Worm (Caenorhabditis elegans): ENCODE results near the gene lin-56.

The lin-56 gene

DNA sequence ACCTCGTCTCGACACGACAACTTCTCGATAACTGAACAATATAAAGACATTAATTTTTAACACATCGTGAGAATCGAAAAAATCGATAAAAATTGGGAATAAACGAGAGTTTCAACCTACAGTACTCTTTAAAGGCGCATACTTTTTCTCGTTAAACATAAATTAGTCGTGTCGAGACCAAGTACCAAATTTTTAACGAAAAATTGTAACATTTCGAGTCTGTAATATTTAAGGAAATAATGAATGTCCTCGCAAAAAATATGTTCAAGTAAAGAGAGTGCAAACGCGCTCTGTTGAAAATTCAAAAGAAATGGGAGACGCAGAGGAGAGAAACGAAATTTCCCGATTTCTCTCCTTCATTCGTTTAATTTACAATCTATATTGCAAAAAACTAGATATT is 528 bp downstream of the lin-56 start:
- no peak for TF ChIP-seq B0310.2 (tag; optimal IDR thresholded peaks at IDR 0.05)
- no peak for TF ChIP-seq tbx-37 (GFP tag; conservative IDR thresholded peaks at IDR 0.05)
- no peak for TF ChIP-seq ceh-13 (GFP tag; optimal IDR thresholded peaks at IDR 0.05)
- TF ChIP-seq hmg-4 (GFP tag; optimal IDR thresholded peaks at IDR 0.05) = no peak

ce11 chrII:10452620-10453019 is 2.8 kb downstream of the lin-56 start, which contains the start of gene ZK673.4:
TSS of gene ZK673.4 (plus strand) at chrII:10452920.
- no peak for TF ChIP-seq hnd-1 (tag; optimal IDR thresholded peaks at IDR 0.05)
- no peak for TF ChIP-seq scrt-1 (GFP tag; IDR thresholded peaks at IDR 0.05)

DNA sequence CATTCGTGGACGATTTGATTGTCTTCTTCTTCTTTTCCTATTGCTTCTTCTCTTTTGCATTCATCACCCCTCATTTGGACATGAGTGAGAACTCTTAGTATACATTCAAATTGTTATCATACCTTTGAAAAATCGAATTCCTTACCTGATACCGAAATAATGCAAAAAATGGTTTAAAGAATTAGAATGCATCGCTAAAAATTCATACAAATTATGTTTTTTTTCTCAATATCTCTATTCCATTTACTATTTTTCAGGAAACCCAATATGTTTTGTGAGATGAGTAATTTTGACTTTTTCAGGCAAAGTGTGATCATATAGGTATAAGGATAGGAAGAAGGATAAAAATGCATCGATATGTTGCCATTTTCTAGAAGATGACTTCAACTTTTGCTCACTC is 7.2 kb downstream of the lin-56 start, which contains the start of gene ZK673.11:
TSS of gene ZK673.11 (plus strand) at position 301 of the 400 bp plus-strand sequence.
- TF ChIP-seq ceh-13 (GFP tag; optimal IDR thresholded peaks at IDR 0.05) (no peak), ceh-36 (tag; optimal IDR thresholded peaks at IDR 0.05) (no peak), tbx-37 (GFP tag; conservative IDR thresholded peaks at IDR 0.05) (no peak), F13C5.2 (tag; optimal IDR thresholded peaks at IDR 0.05) (no peak), hmg-4 (GFP tag; optimal IDR thresholded peaks at IDR 0.05) (no peak), tbx-11 (GFP tag; IDR thresholded peaks at IDR 0.05) (no peak), ama-1 (optimal IDR thresholded peaks at IDR 0.05) (no peak), B0310.2 (tag; optimal IDR thresholded peaks at IDR 0.05) (no peak), tra-4 (tag; optimal IDR thresholded peaks at IDR 0.05) (no peak), ets-7 (tag; optimal IDR thresholded peaks at IDR 0.05) (no peak), flt-1 (GFP tag; IDR thresholded peaks at IDR 0.05) (no peak), aly-1 (tag; optimal IDR thresholded peaks at IDR 0.05) (no peak), scrt-1 (GFP tag; IDR thresholded peaks at IDR 0.05) (no peak), sea-1 (GFP tag; conservative IDR thresholded peaks at IDR 0.05) (no peak)

DNA sequence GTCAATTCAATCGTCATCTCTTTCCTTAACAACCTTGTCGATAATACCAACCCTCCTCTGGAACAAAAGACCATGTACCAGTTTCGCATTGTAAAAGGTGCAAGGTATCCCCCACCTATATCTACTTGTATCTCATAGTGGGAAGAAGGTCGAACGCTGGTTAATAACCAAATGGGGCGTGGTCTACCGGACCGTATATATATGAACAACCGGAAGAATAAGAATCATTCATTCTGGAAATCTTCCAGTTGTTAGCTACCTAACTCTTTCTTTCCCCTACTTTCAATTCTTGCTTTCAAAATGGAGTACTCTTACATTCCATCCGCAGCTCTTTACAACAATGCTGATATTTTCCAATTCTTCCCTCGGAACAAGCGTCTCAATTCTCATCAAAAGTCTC is 11.4 kb downstream of the lin-56 start, which contains the start of gene ZK673.5:
TSS of gene ZK673.5 (plus strand) at position 301 of the 400 bp plus-strand sequence.
- TF ChIP-seq ama-1 (optimal IDR thresholded peaks at IDR 0.05) (no peak), scrt-1 (GFP tag; IDR thresholded peaks at IDR 0.05) (no peak), flt-1 (GFP tag; IDR thresholded peaks at IDR 0.05) (no peak), ets-7 (tag; optimal IDR thresholded peaks at IDR 0.05) (no peak), hnd-1 (tag; optimal IDR thresholded peaks at IDR 0.05) (no peak), aly-1 (tag; optimal IDR thresholded peaks at IDR 0.05) (no peak), pes-1 (GFP tag; IDR thresholded peaks at IDR 0.05) (no peak), tra-4 (tag; optimal IDR thresholded peaks at IDR 0.05) (no peak), tbx-11 (GFP tag; IDR thresholded peaks at IDR 0.05) (no peak), B0310.2 (tag; optimal IDR thresholded peaks at IDR 0.05) (no peak), ceh-36 (tag; optimal IDR thresholded peaks at IDR 0.05) (no peak), tbx-37 (GFP tag; conservative IDR thresholded peaks at IDR 0.05) (no peak), sea-1 (GFP tag; conservative IDR thresholded peaks at IDR 0.05) (no peak), hmbx-1 (tag; optimal IDR thresholded peaks at IDR 0.05) (no peak), F13C5.2 (tag; optimal IDR thresholded peaks at IDR 0.05) (no peak), ceh-13 (GFP tag; optimal IDR thresholded peaks at IDR 0.05) (no peak)

ce11 chrII:10464230-10464920 is 14.6 kb downstream of the lin-56 start, which contains the start of the genes ZK673.6 and sdz-37:
TSS of gene ZK673.6 (minus strand) at chrII:10464330.
TSS of gene sdz-37 (plus strand) at chrII:10464870.
- TF ChIP-seq tbx-11 (GFP tag; IDR thresholded peaks at IDR 0.05) (no peak), F13C5.2 (tag; optimal IDR thresholded peaks at IDR 0.05) (no peak), sea-1 (GFP tag; conservative IDR thresholded peaks at IDR 0.05) (no peak), hmg-4 (GFP tag; optimal IDR thresholded peaks at IDR 0.05) (no peak), ama-1 (optimal IDR thresholded peaks at IDR 0.05) (no peak), hnd-1 (tag; optimal IDR thresholded peaks at IDR 0.05) (no peak), tbx-37 (GFP tag; conservative IDR thresholded peaks at IDR 0.05) (no peak), ets-7 (tag; optimal IDR thresholded peaks at IDR 0.05) (no peak), B0310.2 (tag; optimal IDR thresholded peaks at IDR 0.05) (no peak), aly-1 (tag; optimal IDR thresholded peaks at IDR 0.05) (no peak), tra-4 (tag; optimal IDR thresholded peaks at IDR 0.05) (no peak), hmbx-1 (tag; optimal IDR thresholded peaks at IDR 0.05) (no peak), ceh-13 (GFP tag; optimal IDR thresholded peaks at IDR 0.05) (no peak), ceh-36 (tag; optimal IDR thresholded peaks at IDR 0.05) (no peak), flt-1 (GFP tag; IDR thresholded peaks at IDR 0.05) (no peak), pes-1 (GFP tag; IDR thresholded peaks at IDR 0.05) (no peak), scrt-1 (GFP tag; IDR thresholded peaks at IDR 0.05) (no peak)

ce11 chrII:10466552-10466951 is 16.7 kb downstream of the lin-56 start, which contains the start of gene tnc-2:
TSS of gene tnc-2 (plus strand) at chrII:10466852.
- TF ChIP-seq hnd-1 (tag; optimal IDR thresholded peaks at IDR 0.05) (no peak), scrt-1 (GFP tag; IDR thresholded peaks at IDR 0.05) (no peak), ama-1 (optimal IDR thresholded peaks at IDR 0.05) (no peak), flt-1 (GFP tag; IDR thresholded peaks at IDR 0.05) (no peak), ets-7 (tag; optimal IDR thresholded peaks at IDR 0.05) (no peak), B0310.2 (tag; optimal IDR thresholded peaks at IDR 0.05) (no peak), sea-1 (GFP tag; conservative IDR thresholded peaks at IDR 0.05) (no peak), tbx-37 (GFP tag; conservative IDR thresholded peaks at IDR 0.05) (no peak), F13C5.2 (tag; optimal IDR thresholded peaks at IDR 0.05) (no peak), aly-1 (tag; optimal IDR thresholded peaks at IDR 0.05) (no peak), hmbx-1 (tag; optimal IDR thresholded peaks at IDR 0.05) (no peak), tbx-11 (GFP tag; IDR thresholded peaks at IDR 0.05) (no peak), tra-4 (tag; optimal IDR thresholded peaks at IDR 0.05) (no peak)

DNA sequence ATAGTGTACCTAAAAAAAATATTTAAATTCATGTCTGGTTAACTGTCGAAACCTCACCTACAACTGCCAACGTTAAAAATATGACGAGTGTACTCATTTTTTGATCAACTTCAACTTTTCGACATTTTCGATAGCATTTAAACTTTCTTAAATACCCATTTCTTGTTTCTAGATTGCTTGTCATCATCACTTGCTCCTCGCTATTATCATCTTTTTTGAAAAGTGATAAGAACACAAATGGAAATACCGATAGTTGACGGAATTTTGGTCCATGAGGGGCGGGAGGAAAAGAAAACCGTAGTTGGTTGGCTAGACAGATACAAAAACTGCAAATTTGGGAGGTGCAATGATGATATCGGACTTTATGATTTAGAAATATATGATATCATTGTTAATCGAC is 20.4 kb downstream of the lin-56 start, which contains the start of gene clec-143:
TSS of gene clec-143 (minus strand) at position 139 of the 400 bp plus-strand sequence.
- TF ChIP-seq tra-4 (tag; optimal IDR thresholded peaks at IDR 0.05) = no peak
- TF ChIP-seq hmbx-1 (tag; optimal IDR thresholded peaks at IDR 0.05) = no peak
- no peak for TF ChIP-seq ceh-36 (tag; optimal IDR thresholded peaks at IDR 0.05)
- no peak for TF ChIP-seq B0310.2 (tag; optimal IDR thresholded peaks at IDR 0.05)
- TF ChIP-seq tbx-11 (GFP tag; IDR thresholded peaks at IDR 0.05) = no peak
- TF ChIP-seq ets-7 (tag; optimal IDR thresholded peaks at IDR 0.05) = no peak
- no peak for TF ChIP-seq hnd-1 (tag; optimal IDR thresholded peaks at IDR 0.05)
- TF ChIP-seq F13C5.2 (tag; optimal IDR thresholded peaks at IDR 0.05) = no peak

Data from whole organism, early embryonic.